Fruit fly (Drosophila melanogaster) whole organism, embryonic: Measurements from ENCODE around the gene CG15142.

Source experiments
- Antp ChIP-seq: fragments of 200-800 bp; sonication (Bioruptor generic); optimal IDR thresholded peaks from 3 replicates; lab custom pipeline; 2016; ENCODE audit warnings: missing biosample characterization, missing genetic modification characterization
- Atf6 ChIP-seq: fragments of 200-800 bp; sonication (Bioruptor generic); IDR thresholded peaks from 2 replicates; pipeline ENCODE4 v1.3.6; 2022; ENCODE audit warnings: missing biosample characterization, missing genetic modification characterization
- Bteb2 ChIP-seq: fragments of 200-800 bp; sonication (Bioruptor generic); optimal IDR thresholded peaks from 2 replicates; lab custom pipeline; 2016; ENCODE audit warnings: missing biosample characterization, missing genetic modification characterization
- C15 ChIP-seq: fragments of 200-800 bp; sonication (Bioruptor generic); IDR thresholded peaks from 3 replicates; pipeline ENCODE4 v1.3.6; 2022; ENCODE audit warnings: missing biosample characterization, missing genetic modification characterization
- CG10462 ChIP-seq: fragments of 200-800 bp; sonication (Bioruptor generic); optimal IDR thresholded peaks from 2 replicates; lab custom pipeline; 2016; ENCODE audit warnings: missing biosample characterization, missing genetic modification characterization
- CG10979 ChIP-seq: fragments of 200-800 bp; sonication (Bioruptor generic); optimal IDR thresholded peaks from 2 replicates; lab custom pipeline; 2018; ENCODE audit warnings: missing biosample characterization, mild to moderate bottlenecking, missing genetic modification characterization, moderate library complexity
- CG12104 ChIP-seq: fragments of 200-800 bp; sonication (Bioruptor generic); optimal IDR thresholded peaks from 3 replicates; lab custom pipeline; 2016; ENCODE audit warnings: missing biosample characterization, missing genetic modification characterization
- CG13775 ChIP-seq: fragments of 200-800 bp; sonication (Bioruptor generic); optimal IDR thresholded peaks from 3 replicates; lab custom pipeline; 2017; ENCODE audit warnings: missing biosample characterization, mild to moderate bottlenecking, missing genetic modification characterization
- CG1647 ChIP-seq: fragments of 200-800 bp; sonication (Bioruptor generic); optimal IDR thresholded peaks from 3 replicates; lab custom pipeline; 2016; ENCODE audit warnings: missing biosample characterization, missing genetic modification characterization
- CG17802 ChIP-seq: fragments of 200-800 bp; sonication (Bioruptor generic); optimal IDR thresholded peaks from 2 replicates; lab custom pipeline; 2018; ENCODE audit warnings: missing biosample characterization, mild to moderate bottlenecking, missing genetic modification characterization, moderate library complexity
- CG18599 ChIP-seq: fragments of 200-800 bp; sonication (Bioruptor generic); optimal IDR thresholded peaks from 3 replicates; lab custom pipeline; 2017; ENCODE audit warnings: missing biosample characterization, missing genetic modification characterization, mild to moderate bottlenecking, moderate library complexity, missing genetic modification reagents
- CG2712 ChIP-seq: fragments of 200-800 bp; optimal IDR thresholded peaks from 3 replicates; lab custom pipeline; 2019; ENCODE audit warnings: missing biosample characterization, mild to moderate bottlenecking, missing genetic modification characterization, moderate library complexity
- CG2875 ChIP-seq: fragments of 200-800 bp; sonication (Bioruptor generic); optimal IDR thresholded peaks from 2 replicates; lab custom pipeline; 2017; ENCODE audit warnings: missing biosample characterization, mild to moderate bottlenecking, missing genetic modification characterization, missing genetic modification reagents
- CG3065 ChIP-seq: fragments of 200-800 bp; sonication (Bioruptor generic); optimal IDR thresholded peaks from 2 replicates; lab custom pipeline; 2016; ENCODE audit warnings: missing biosample characterization, missing genetic modification characterization
- CG32532 ChIP-seq: fragments of 200-800 bp; sonication (Bioruptor generic); IDR thresholded peaks from 2 replicates; pipeline ENCODE4 v1.3.6; 2022; ENCODE audit warnings: missing biosample characterization, missing genetic modification characterization
- CG33557 ChIP-seq: fragments of 200-800 bp; sonication (Bioruptor generic); optimal IDR thresholded peaks from 2 replicates; lab custom pipeline; 2019; ENCODE audit warnings: missing biosample characterization, mild to moderate bottlenecking, missing genetic modification characterization, moderate library complexity
- CG34224 ChIP-seq: fragments of 200-800 bp; sonication (Bioruptor generic); IDR thresholded peaks from 3 replicates; pipeline ENCODE4 v1.3.6; 2022; ENCODE audit warnings: missing biosample characterization, missing genetic modification characterization; ENCODE audit not compliant: partially characterized antibody
- CG42726 ChIP-seq: fragments of 200-800 bp; sonication (Bioruptor generic); IDR thresholded peaks from 2 replicates; pipeline ENCODE4 v1.3.6; 2022; ENCODE audit warnings: missing biosample characterization, missing genetic modification characterization; ENCODE audit not compliant: partially characterized antibody
- CG4730 ChIP-seq: fragments of 200-800 bp; sonication (Bioruptor generic); IDR thresholded peaks from 2 replicates; pipeline ENCODE4 v1.3.6; 2022; ENCODE audit warnings: missing biosample characterization, missing genetic modification characterization
- CG6175 ChIP-seq: fragments of 200-800 bp; sonication (Bioruptor generic); IDR thresholded peaks from 3 replicates; pipeline ENCODE4 v1.3.6; 2022; ENCODE audit warnings: missing biosample characterization, missing genetic modification characterization
- CG7928 ChIP-seq: fragments of 200-800 bp; sonication (Bioruptor generic); optimal IDR thresholded peaks from 2 replicates; lab custom pipeline; 2017; ENCODE audit warnings: missing biosample characterization, mild to moderate bottlenecking, missing genetic modification characterization
- CG7987 ChIP-seq: fragments of 200-800 bp; sonication (Bioruptor generic); optimal IDR thresholded peaks from 2 replicates; lab custom pipeline; 2018; ENCODE audit warnings: missing biosample characterization, mild to moderate bottlenecking, missing genetic modification characterization, moderate library complexity
- CG9215 ChIP-seq: fragments of 200-800 bp; sonication (Bioruptor generic); IDR thresholded peaks from 2 replicates; pipeline ENCODE4 v1.3.6; 2022; ENCODE audit warnings: missing biosample characterization, missing genetic modification characterization
- Camta ChIP-seq: fragments of 200-800 bp; sonication (Bioruptor generic); optimal IDR thresholded peaks from 2 replicates; lab custom pipeline; 2016; ENCODE audit warnings: missing biosample characterization, missing genetic modification characterization
- Eip74EF ChIP-seq, 2 experiments: fragments of 200-800 bp in 1 of 2; fragments of >200 bp in 1 of 2; sonication (Bioruptor generic) in 1 of 2; optimal IDR thresholded peaks; 2 replicates each; lab custom pipeline; 2017 to 2019; ENCODE audit warnings: missing biosample characterization in 2 of 2, missing genetic modification characterization in 2 of 2, mild to moderate bottlenecking in 1 of 2, moderate library complexity in 1 of 2
- Gsc ChIP-seq: fragments of 200-800 bp; sonication (Bioruptor generic); IDR thresholded peaks from 2 replicates; pipeline ENCODE4 v1.3.6; 2022; ENCODE audit warnings: missing biosample characterization, missing genetic modification characterization
- H15 ChIP-seq: fragments of 200-800 bp; sonication (Bioruptor generic); IDR thresholded peaks from 3 replicates; pipeline ENCODE4 v1.3.6; 2022; ENCODE audit warnings: missing biosample characterization, missing genetic modification characterization
- HLH54F ChIP-seq: fragments of 200-800 bp; sonication (Bioruptor generic); optimal IDR thresholded peaks from 3 replicates; lab custom pipeline; 2016; ENCODE audit warnings: missing biosample characterization, missing genetic modification characterization
- Hr78 ChIP-seq, 2 experiments: fragments of 200-800 bp in 1 of 2; fragments of >200 bp in 1 of 2; sonication (Bioruptor generic) in 1 of 2; optimal IDR thresholded peaks; 2 replicates each; lab custom pipeline; 2017 to 2019; ENCODE audit warnings: missing biosample characterization in 2 of 2, missing genetic modification characterization in 2 of 2, mild to moderate bottlenecking in 1 of 2, moderate library complexity in 1 of 2
- Lim3 ChIP-seq: fragments of 200-800 bp; sonication (Bioruptor generic); IDR thresholded peaks from 2 replicates; pipeline ENCODE4 v1.3.6; 2022; ENCODE audit warnings: missing biosample characterization, missing genetic modification characterization
- MBD-R2 ChIP-seq: fragments of 200-800 bp; sonication (Bioruptor generic); IDR thresholded peaks from 2 replicates; pipeline ENCODE4 v1.3.6; 2022; ENCODE audit warnings: missing biosample characterization, missing genetic modification characterization
- Myb ChIP-seq: fragments of 200-800 bp; sonication (Bioruptor generic); optimal IDR thresholded peaks from 2 replicates; lab custom pipeline; 2016; ENCODE audit warnings: missing biosample characterization, missing genetic modification characterization
- Oaz ChIP-seq: fragments of 200-800 bp; sonication (Bioruptor generic); IDR thresholded peaks from 2 replicates; pipeline ENCODE4 v1.3.6; 2022; ENCODE audit warnings: missing biosample characterization, missing genetic modification characterization
- Rx ChIP-seq: fragments of 200-800 bp; sonication (Bioruptor generic); IDR thresholded peaks from 2 replicates; pipeline ENCODE4 v1.3.6; 2022; ENCODE audit warnings: missing biosample characterization, missing genetic modification characterization
- ash1 ChIP-seq: fragments of 200-800 bp; sonication (Bioruptor generic); optimal IDR thresholded peaks from 2 replicates; lab custom pipeline; 2018; ENCODE audit warnings: missing biosample characterization, mild to moderate bottlenecking, missing genetic modification characterization
- esg ChIP-seq: fragments of 200-800 bp; sonication (Bioruptor generic); conservative IDR thresholded peaks from 2 replicates; pipeline ENCODE4 v1.3.6; 2022; ENCODE audit warnings: missing biosample characterization, missing genetic modification characterization
- fd102C ChIP-seq: fragments of 200-800 bp; sonication (Bioruptor generic); optimal IDR thresholded peaks from 2 replicates; lab custom pipeline; 2018; ENCODE audit warnings: missing biosample characterization, mild to moderate bottlenecking, missing genetic modification characterization, moderate library complexity
- fd3F ChIP-seq: fragments of 200-800 bp; sonication (Bioruptor generic); optimal IDR thresholded peaks from 2 replicates; lab custom pipeline; 2018; ENCODE audit warnings: missing biosample characterization, mild to moderate bottlenecking, missing genetic modification characterization, moderate library complexity
- gcm ChIP-seq: fragments of 200-800 bp; sonication (Bioruptor generic); optimal IDR thresholded peaks from 2 replicates; lab custom pipeline; 2019; ENCODE audit warnings: missing biosample characterization, mild to moderate bottlenecking, missing genetic modification characterization, moderate library complexity
- hb ChIP-seq: fragments of 200-800 bp; sonication (Bioruptor generic); IDR thresholded peaks from 3 replicates; pipeline ENCODE4 v1.3.6; 2022; ENCODE audit warnings: missing biosample characterization, missing genetic modification characterization; ENCODE audit not compliant: partially characterized antibody
- hth ChIP-seq: fragments of >200 bp; optimal IDR thresholded peaks from 2 replicates; lab custom pipeline; 2017; ENCODE audit warnings: inconsistent platforms
- jigr1 ChIP-seq: fragments of 200-800 bp; sonication (Bioruptor generic); IDR thresholded peaks from 3 replicates; pipeline ENCODE4 v1.3.6; 2022; ENCODE audit warnings: missing biosample characterization, missing genetic modification characterization
- kah ChIP-seq: fragments of 200-800 bp; sonication (Bioruptor generic); optimal IDR thresholded peaks from 2 replicates; lab custom pipeline; 2018; ENCODE audit warnings: missing biosample characterization, mild to moderate bottlenecking, missing genetic modification characterization
- knrl ChIP-seq: fragments of 200-800 bp; sonication (Bioruptor generic); IDR thresholded peaks from 3 replicates; pipeline ENCODE4 v1.3.6; 2022; ENCODE audit warnings: missing biosample characterization, missing genetic modification characterization; ENCODE audit not compliant: partially characterized antibody
- mld ChIP-seq: fragments of 200-800 bp; sonication (Bioruptor generic); IDR thresholded peaks from 3 replicates; pipeline ENCODE4 v1.3.6; 2022; ENCODE audit warnings: missing biosample characterization, missing genetic modification characterization; ENCODE audit not compliant: partially characterized antibody
- org-1 ChIP-seq: fragments of 200-800 bp; sonication (Bioruptor generic); optimal IDR thresholded peaks from 2 replicates; lab custom pipeline; 2017; ENCODE audit warnings: missing biosample characterization, missing genetic modification characterization
- pfk ChIP-seq: fragments of 200-800 bp; sonication (Bioruptor generic); optimal IDR thresholded peaks from 2 replicates; lab custom pipeline; 2018; ENCODE audit warnings: missing biosample characterization, mild to moderate bottlenecking, missing genetic modification characterization, moderate library complexity
- sens ChIP-seq: fragments of 200-800 bp; sonication (Bioruptor generic); peaks from one replicate; lab custom pipeline; 2016; ENCODE audit warnings: missing biosample characterization, missing genetic modification characterization
- sens-2 ChIP-seq: fragments of 200-800 bp; sonication (Bioruptor generic); IDR thresholded peaks from 2 replicates; pipeline ENCODE4 v1.3.6; 2022; ENCODE audit warnings: missing biosample characterization, missing genetic modification characterization
- trh ChIP-seq: fragments of 200-800 bp; sonication (Bioruptor generic); optimal IDR thresholded peaks from 2 replicates; lab custom pipeline; 2016; ENCODE audit warnings: missing biosample characterization, missing genetic modification characterization

Gene CG15142

DNA sequence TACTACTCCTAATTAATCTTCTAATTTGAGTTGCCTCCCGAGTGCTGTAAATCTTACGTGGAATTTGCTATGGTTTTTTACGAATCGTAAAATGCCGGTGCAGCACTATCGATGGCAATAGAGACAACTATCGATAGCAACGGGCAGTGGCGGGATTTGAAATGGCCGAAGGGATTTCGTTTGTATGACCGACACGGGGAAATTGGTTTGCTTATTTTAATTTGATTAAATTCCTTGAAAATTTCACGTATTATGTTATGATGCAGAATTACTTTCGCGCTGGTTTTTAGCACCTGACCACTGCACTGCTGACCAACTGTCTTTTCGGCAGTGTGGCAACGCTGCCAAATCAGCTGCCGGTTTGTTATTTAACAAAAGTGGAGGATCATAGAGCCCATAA lies 14.4 kb downstream of the CG15142 start, which contains the start of the genes GCS2beta and CG5131 (continued):
- TF ChIP-seq CG2875 (peak; percentile 79), CG1647 (GFP tag; lab: Kevin White, UChicago) (peak; percentile 94), jigr1 (GFP tag; lab: Robert Waterston, UW) (peak; percentile 81), Oaz (GFP tag; lab: Robert Waterston, UW) (peak; percentile 88), ash1 (GFP tag; lab: Kevin White, UChicago) (no peak), sens-2 (GFP tag; lab: Robert Waterston, UW) (peak; percentile 77), Antp (GFP tag; lab: Kevin White, UChicago) (peak; percentile 99), Rx (GFP tag; lab: Robert Waterston, UW) (peak; percentile 94), CG32532 (GFP tag; lab: Robert Waterston, UW) (peak; percentile 97), Eip74EF (GFP tag; optimal IDR thresholded peaks at IDR 0.05; lab: Kevin White, UChicago) (peak in 1 of 2 experiments; percentile 39), Camta (GFP tag; lab: Kevin White, UChicago) (peak; percentile 93), MBD-R2 (GFP tag; lab: Robert Waterston, UW) (peak; percentile 99), CG4730 (peak; percentile 91), CG18599 (peak; percentile 92), Bteb2 (peak; percentile 95), sens (GFP tag; lab: Kevin White, UChicago) (peak; percentile 99), CG33557 (GFP tag; lab: Kevin White, UChicago) (peak; percentile 52), Gsc (GFP tag; lab: Robert Waterston, UW) (peak; percentile 84), Atf6 (GFP tag; lab: Robert Waterston, UW) (peak; percentile 93), kah (peak; percentile 54), H15 (GFP tag; lab: Robert Waterston, UW) (peak; percentile 92), trh (GFP tag; lab: Kevin White, UChicago) (peak; percentile 86), HLH54F (GFP tag; lab: Kevin White, UChicago) (peak; percentile 98), Hr78 (GFP tag; optimal IDR thresholded peaks at IDR 0.05; lab: Kevin White, UChicago) (peak in 1 of 2 experiments; percentile 21), pfk (GFP tag; lab: Kevin White, UChicago) (no peak), org-1 (GFP tag; lab: Kevin White, UChicago) (peak; percentile 78), hth (no peak), fd3F (peak; percentile 90), CG9215 (GFP tag; lab: Robert Waterston, UW) (peak; percentile 94), esg (GFP tag; lab: Robert Waterston, UW) (peak; percentile 94), CG3065 (peak; percentile 84), CG17802 (tag; lab: Kevin White, UChicago) (peak; percentile 73), CG13775 (GFP tag; lab: Kevin White, UChicago) (peak; percentile 92), CG2712 (peak; percentile 90), CG10979 (tag; lab: Kevin White, UChicago) (peak; percentile 78), CG42726 (GFP tag; lab: Robert Waterston, UW) (peak; percentile 57; the same call in 1 of the 2 replicates), knrl (GFP tag; lab: Robert Waterston, UW) (peak; percentile 94), hb (peak; percentile 91), CG12104 (GFP tag; lab: Kevin White, UChicago) (peak; percentile 88), CG10462 (peak; percentile 89), mld (GFP tag; lab: Robert Waterston, UW) (peak; percentile 55; the same call in 1 of the 3 replicates), CG7987 (peak; percentile 84), CG7928 (GFP tag; lab: Kevin White, UChicago) (peak; percentile 70), fd102C (GFP tag; lab: Kevin White, UChicago) (no peak), gcm (peak; percentile 80), CG34224 (GFP tag; lab: Robert Waterston, UW) (peak; percentile 90), Myb (GFP tag; lab: Kevin White, UChicago) (peak; percentile 90), Lim3 (GFP tag; lab: Robert Waterston, UW) (peak; percentile 47; the same call in 1 of the 2 replicates), CG6175 (peak; percentile 90), C15 (GFP tag; lab: Robert Waterston, UW) (peak; percentile 84)
